Worm (Caenorhabditis elegans) whole organism, late embryonic: Measurements from ENCODE around the gene col-75.

ENCODE experiments used
- C08G9.2 ChIP-seq: sonication (generic microtip); optimal IDR thresholded peaks from 2 replicates; lab custom pipeline; 2016; ENCODE audit warnings: mild to moderate bottlenecking, missing genetic modification characterization, moderate library complexity, missing compliant biosample characterization
- C38D4.7 ChIP-seq: fragments of 200-800 bp; sonication (Bioruptor generic); optimal IDR thresholded peaks from 2 replicates; lab custom pipeline; 2018; ENCODE audit warnings: mild to moderate bottlenecking, missing genetic modification characterization, moderate library complexity, missing compliant biosample characterization
- F13H6.1 ChIP-seq: sonication (generic microtip); optimal IDR thresholded peaks from 2 replicates; lab custom pipeline; 2016; ENCODE audit warnings: missing genetic modification characterization, missing compliant biosample characterization
- K02D7.2 ChIP-seq: sonication (generic microtip); optimal IDR thresholded peaks from 2 replicates; lab custom pipeline; 2017; ENCODE audit warnings: mild to moderate bottlenecking, missing genetic modification characterization, missing compliant biosample characterization
- K09A11.1 ChIP-seq: sonication (generic microtip); optimal IDR thresholded peaks from 2 replicates; lab custom pipeline; 2017; ENCODE audit warnings: antibody characterized with exemption, mild to moderate bottlenecking, missing genetic modification characterization, missing compliant biosample characterization; ENCODE audit not compliant: insufficient read depth
- ahr-1 ChIP-seq: sonication (generic microtip); optimal IDR thresholded peaks from 2 replicates; lab custom pipeline; 2016; ENCODE audit warnings: missing genetic modification characterization, missing compliant biosample characterization
- ama-1 ChIP-seq: fragments of 150-350 bp; optimal IDR thresholded peaks from 2 replicates; lab custom pipeline; 2014
- ceh-18 ChIP-seq: sonication (generic microtip); optimal IDR thresholded peaks from 2 replicates; lab custom pipeline; 2016; ENCODE audit warnings: missing genetic modification characterization, missing compliant biosample characterization
- ceh-19 ChIP-seq: fragments of 200-800 bp; sonication (Bioruptor generic); optimal IDR thresholded peaks from 2 replicates; lab custom pipeline; 2018; ENCODE audit warnings: mild to moderate bottlenecking, missing genetic modification characterization, missing compliant biosample characterization
- ceh-2 ChIP-seq: sonication (generic microtip); optimal IDR thresholded peaks from 2 replicates; lab custom pipeline; 2016; ENCODE audit warnings: missing genotype, missing genetic modification characterization, missing compliant biosample characterization
- ceh-24 ChIP-seq: sonication (generic microtip); optimal IDR thresholded peaks from 2 replicates; lab custom pipeline; 2016; ENCODE audit warnings: mild to moderate bottlenecking, missing genetic modification characterization, missing compliant biosample characterization
- ceh-30 ChIP-seq: fragments of 150-350 bp; optimal IDR thresholded peaks from 2 replicates; lab custom pipeline; 2014; ENCODE audit warnings: missing biosample characterization, missing genetic modification characterization
- ceh-31 ChIP-seq: sonication (generic microtip); optimal IDR thresholded peaks from 2 replicates; lab custom pipeline; 2016; ENCODE audit warnings: missing genetic modification characterization, missing compliant biosample characterization
- ceh-34 ChIP-seq: sonication (generic microtip); optimal IDR thresholded peaks from 2 replicates; lab custom pipeline; 2016; ENCODE audit warnings: mild to moderate bottlenecking, missing genetic modification characterization, missing compliant biosample characterization
- ceh-45 ChIP-seq: fragments of 200-800 bp; sonication (Bioruptor generic); IDR thresholded peaks from 2 replicates; pipeline ENCODE4 v1.3.6; 2022; ENCODE audit warnings: missing genetic modification reagents, missing genetic modification characterization, missing compliant biosample characterization
- ceh-48 ChIP-seq: sonication (generic microtip); optimal IDR thresholded peaks from 2 replicates; lab custom pipeline; 2016; ENCODE audit warnings: missing genetic modification characterization, inconsistent platforms, missing compliant biosample characterization
- dmd-4 ChIP-seq: sonication (generic microtip); optimal IDR thresholded peaks from 2 replicates; lab custom pipeline; 2016; ENCODE audit warnings: borderline replicate concordance, missing genetic modification characterization, missing compliant biosample characterization
- fax-1 ChIP-seq: sonication (generic microtip); optimal IDR thresholded peaks from 2 replicates; lab custom pipeline; 2016; ENCODE audit warnings: missing genotype, missing genetic modification characterization, missing compliant biosample characterization
- fkh-10 ChIP-seq: fragments of 150-350 bp; optimal IDR thresholded peaks from 2 replicates; lab custom pipeline; 2014; ENCODE audit warnings: missing biosample characterization, missing genetic modification reagents, missing genetic modification characterization
- gmeb-2 ChIP-seq: sonication (generic microtip); optimal IDR thresholded peaks from 2 replicates; lab custom pipeline; 2016; ENCODE audit warnings: missing genetic modification characterization, inconsistent platforms, missing compliant biosample characterization
- hlh-13 ChIP-seq: fragments of 200-800 bp; sonication (Bioruptor generic); optimal IDR thresholded peaks from 2 replicates; lab custom pipeline; 2018; ENCODE audit warnings: mild to moderate bottlenecking, missing genetic modification characterization, missing compliant biosample characterization
- hlh-6 ChIP-seq: sonication (generic microtip); optimal IDR thresholded peaks from 2 replicates; lab custom pipeline; 2016; ENCODE audit warnings: missing genotype, missing genetic modification characterization, missing compliant biosample characterization
- lim-6 ChIP-seq: sonication (generic microtip); optimal IDR thresholded peaks from 2 replicates; lab custom pipeline; 2016; ENCODE audit warnings: missing genetic modification characterization, missing compliant biosample characterization
- nfya-1 ChIP-seq: sonication (generic microtip); optimal IDR thresholded peaks from 2 replicates; lab custom pipeline; 2017; ENCODE audit warnings: missing genetic modification characterization, mild to moderate bottlenecking, missing compliant biosample characterization, antibody characterized with exemption, moderate library complexity
- nhr-232 ChIP-seq: sonication (generic microtip); optimal IDR thresholded peaks from 2 replicates; lab custom pipeline; 2016; ENCODE audit warnings: missing genetic modification characterization, missing compliant biosample characterization
- npax-4 ChIP-seq: sonication (generic microtip); optimal IDR thresholded peaks from 2 replicates; lab custom pipeline; 2016; ENCODE audit warnings: missing genetic modification characterization, missing compliant biosample characterization
- pag-3 ChIP-seq: sonication (generic microtip); optimal IDR thresholded peaks from 2 replicates; lab custom pipeline; 2016; ENCODE audit warnings: missing compliant biosample characterization, missing genetic modification characterization, borderline replicate concordance
- pax-1 ChIP-seq: fragments of 150-350 bp; optimal IDR thresholded peaks from 2 replicates; lab custom pipeline; 2014; ENCODE audit warnings: missing biosample characterization, missing genetic modification characterization
- pha-2 ChIP-seq: sonication (generic microtip); optimal IDR thresholded peaks from 2 replicates; lab custom pipeline; 2017; ENCODE audit warnings: mild to moderate bottlenecking, missing genetic modification characterization, missing compliant biosample characterization
- pqm-1 ChIP-seq: sonication (generic microtip); optimal IDR thresholded peaks from 2 replicates; lab custom pipeline; 2016; ENCODE audit warnings: missing genetic modification characterization, missing compliant biosample characterization
- ref-2 ChIP-seq: sonication (generic microtip); optimal IDR thresholded peaks from 2 replicates; lab custom pipeline; 2016; ENCODE audit warnings: missing genetic modification characterization, missing compliant biosample characterization
- rnt-1 ChIP-seq: sonication (generic microtip); optimal IDR thresholded peaks from 2 replicates; lab custom pipeline; 2016; ENCODE audit warnings: missing genetic modification characterization, missing compliant biosample characterization
- sdc-2 ChIP-seq: sonication (generic microtip); optimal IDR thresholded peaks from 2 replicates; lab custom pipeline; 2016; ENCODE audit warnings: missing genotype, missing genetic modification characterization, missing compliant biosample characterization
- sox-2 ChIP-seq: fragments of 200-800 bp; sonication (Bioruptor generic); IDR thresholded peaks from 2 replicates; pipeline ENCODE4 v1.3.6; 2022; ENCODE audit warnings: missing genetic modification reagents, missing genetic modification characterization, missing compliant biosample characterization
- sox-4 ChIP-seq: sonication (generic microtip); optimal IDR thresholded peaks from 2 replicates; lab custom pipeline; 2017; ENCODE audit warnings: mild to moderate bottlenecking, missing genetic modification characterization, inconsistent platforms, missing compliant biosample characterization
- syd-9 ChIP-seq: sonication (generic microtip); optimal IDR thresholded peaks from 2 replicates; lab custom pipeline; 2016; ENCODE audit warnings: mild to moderate bottlenecking, missing genetic modification characterization, moderate library complexity, missing compliant biosample characterization
- tbx-7 ChIP-seq: sonication (generic microtip); optimal IDR thresholded peaks from 2 replicates; lab custom pipeline; 2016; ENCODE audit warnings: missing genotype, missing genetic modification characterization, missing compliant biosample characterization
- ttx-3 ChIP-seq: sonication (generic microtip); optimal IDR thresholded peaks from 2 replicates; lab custom pipeline; 2016; ENCODE audit warnings: missing genetic modification reagents, missing genetic modification characterization, missing compliant biosample characterization
- unc-42 ChIP-seq: sonication (generic microtip); optimal IDR thresholded peaks from 2 replicates; lab custom pipeline; 2016; ENCODE audit warnings: missing genotype, missing genetic modification characterization, missing compliant biosample characterization
- unc-55 ChIP-seq: sonication (generic microtip); optimal IDR thresholded peaks from 2 replicates; lab custom pipeline; 2017; ENCODE audit warnings: missing biosample characterization, missing genetic modification reagents, missing genetic modification characterization
- unc-86 ChIP-seq: sonication (generic microtip); optimal IDR thresholded peaks from 2 replicates; lab custom pipeline; 2016; ENCODE audit warnings: missing genetic modification characterization, missing compliant biosample characterization
- zip-5 ChIP-seq: sonication (generic microtip); optimal IDR thresholded peaks from 2 replicates; lab custom pipeline; 2016; ENCODE audit warnings: missing genetic modification characterization, missing compliant biosample characterization
- ztf-16 ChIP-seq: sonication (generic microtip); optimal IDR thresholded peaks from 2 replicates; lab custom pipeline; 2017; ENCODE audit warnings: missing genetic modification characterization, missing compliant biosample characterization

col-75 gene

DNA sequence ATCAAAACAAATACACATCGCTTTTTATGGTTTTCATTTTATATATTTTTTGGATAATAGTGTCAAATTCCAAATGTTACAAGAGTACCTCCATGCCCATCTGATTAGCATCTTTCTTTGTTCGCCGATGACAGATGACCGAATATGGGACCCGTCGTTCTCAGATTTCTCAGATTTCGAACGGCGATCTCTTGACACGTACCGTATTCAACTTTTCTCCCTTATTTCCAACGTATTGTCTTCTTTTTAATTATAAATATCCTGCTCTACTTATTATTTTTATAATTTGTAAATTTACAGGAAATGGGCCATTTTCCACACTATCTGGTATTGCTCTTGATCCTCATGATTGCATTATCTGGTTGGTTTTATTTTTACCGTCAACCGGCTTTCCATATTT lies 27.7 kb upstream of the col-75 start, which contains the start of gene zig-10:
Gene zig-10, plus strand, starts transcription at position 301 of the 400 bp plus-strand sequence.
- TF ChIP-seq ceh-34 (tag; lab: Kevin White, UChicago), result no peak

DNA sequence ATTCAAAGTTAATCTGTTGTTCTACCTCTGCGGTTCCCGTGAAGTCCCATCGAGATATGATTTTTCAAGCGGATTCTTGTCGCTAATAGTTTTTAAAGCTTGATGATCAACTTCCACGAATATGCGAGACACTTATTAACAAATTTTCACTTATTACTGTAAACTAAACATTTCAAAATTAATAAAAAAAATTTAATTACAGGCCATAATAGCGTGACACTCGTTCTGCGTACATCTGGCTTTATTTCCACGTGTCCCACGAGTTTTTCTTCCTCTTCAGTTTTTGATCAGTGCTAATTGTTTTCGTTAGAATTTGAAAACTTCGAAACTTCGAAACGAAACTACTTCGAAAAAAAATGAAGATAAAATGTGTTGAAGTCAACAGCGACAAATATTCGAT lies 24.4 kb upstream of the col-75 start, which contains the start of gene btb-2:
Gene btb-2, plus strand, starts transcription at position 301 of the 400 bp plus-strand sequence.
- no peak for TF ChIP-seq C38D4.7 (GFP tag; lab: Kevin White, UChicago)
- TF ChIP-seq gmeb-2 (tag; lab: Kevin White, UChicago), result no peak
- TF ChIP-seq fkh-10 (GFP tag; lab: Kevin White, UChicago), result no peak
- no peak for TF ChIP-seq ceh-2 (tag; lab: Kevin White, UChicago)
- TF ChIP-seq unc-42, result no peak
- TF ChIP-seq syd-9, result no peak
- TF ChIP-seq ttx-3 (tag; lab: Kevin White, UChicago), result no peak

DNA sequence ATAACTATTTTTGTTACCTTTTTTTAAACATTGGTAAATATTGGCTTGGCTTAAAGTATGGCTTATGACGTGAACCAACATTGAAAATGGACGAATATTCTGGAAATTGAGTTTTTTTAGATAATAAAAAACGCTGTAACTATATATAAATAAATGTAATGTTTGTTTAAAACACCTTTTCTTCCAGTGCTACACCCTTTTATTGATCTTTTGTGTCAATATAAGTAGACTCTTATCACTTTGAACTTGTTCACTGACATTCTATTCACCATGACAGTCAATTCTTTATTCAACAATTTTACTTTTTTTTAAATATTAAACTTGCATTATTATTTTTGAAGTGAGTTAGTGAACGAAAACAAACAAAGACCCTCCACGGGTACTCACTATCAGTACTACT lies 22.9 kb upstream of the col-75 start, which contains the start of gene T25D10.1:
Gene T25D10.1, plus strand, starts transcription at position 169 of the 400 bp plus-strand sequence.
- TF ChIP-seq ceh-30 (tag; lab: Kevin White, UChicago) (no peak), pqm-1 (no peak), unc-55 (GFP tag; lab: Kevin White, UChicago) (no peak), ceh-45 (GFP tag; lab: Robert Waterston, UW) (no peak), ceh-2 (tag; lab: Kevin White, UChicago) (no peak), npax-4 (no peak), sdc-2 (tag; lab: Kevin White, UChicago) (no peak), unc-86 (no peak), C38D4.7 (GFP tag; lab: Kevin White, UChicago) (no peak), ceh-19 (GFP tag; lab: Kevin White, UChicago) (no peak)

DNA sequence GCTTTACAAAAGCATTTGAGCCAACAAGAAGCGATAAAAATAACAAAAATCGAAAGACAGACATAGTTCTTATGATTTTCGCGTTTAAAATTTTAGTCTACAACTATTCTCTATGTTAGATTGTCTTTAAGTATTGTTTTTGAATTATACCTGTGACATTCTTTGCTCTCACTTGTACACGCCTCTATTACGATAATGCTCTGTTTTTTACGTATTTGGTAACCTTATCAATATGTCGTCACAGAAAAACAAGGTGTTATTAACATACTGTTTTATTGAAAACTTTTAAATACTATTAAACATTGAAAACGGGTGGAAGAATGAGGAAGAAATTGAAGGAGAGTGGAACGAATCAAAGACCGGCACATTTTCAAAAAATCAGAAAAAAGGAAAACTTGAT lies 18.8 kb upstream of the col-75 start, which contains the start of gene spp-11:
Gene spp-11, minus strand, starts transcription at position 101 of the 400 bp plus-strand sequence.
- TF ChIP-seq fax-1 (tag; lab: Kevin White, UChicago) (no peak), C08G9.2 (tag; lab: Kevin White, UChicago) (no peak), pqm-1 (no peak), tbx-7 (no peak), sox-2 (GFP tag; lab: Robert Waterston, UW) (no peak), fkh-10 (GFP tag; lab: Kevin White, UChicago) (no peak), F13H6.1 (tag; lab: Kevin White, UChicago) (no peak), dmd-4 (no peak), gmeb-2 (tag; lab: Kevin White, UChicago) (no peak), nfya-1 (tag; lab: Kevin White, UChicago) (no peak), rnt-1 (no peak), nhr-232 (tag; lab: Kevin White, UChicago) (no peak), ref-2 (no peak), sox-4 (tag; lab: Kevin White, UChicago) (no peak), ceh-34 (tag; lab: Kevin White, UChicago) (no peak), ceh-24 (no peak), hlh-13 (GFP tag; lab: Kevin White, UChicago) (no peak), pag-3 (tag; lab: Kevin White, UChicago) (no peak), ama-1 (lab: Kevin White, UChicago) (no peak)

DNA sequence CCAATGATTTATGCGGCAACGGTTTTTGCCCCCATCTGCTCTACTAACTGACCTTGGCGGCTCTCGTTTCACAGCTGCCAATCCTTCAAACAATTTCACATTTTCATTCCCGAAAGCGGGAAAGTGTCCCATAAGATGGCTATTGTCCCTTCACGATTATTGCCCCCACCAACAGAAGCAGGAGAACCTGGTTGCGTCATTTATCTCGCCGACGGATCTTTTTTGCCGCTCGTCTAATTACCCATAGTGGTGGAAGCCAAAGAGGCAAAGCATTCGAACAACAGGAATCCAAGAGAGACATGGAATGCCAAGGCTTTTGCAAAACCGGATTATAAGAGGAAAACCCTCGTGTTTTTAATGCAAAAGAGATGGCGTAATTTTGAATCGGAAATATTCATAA lies 17.0 kb upstream of the col-75 start:
- peak; percentile 60 for TF ChIP-seq ceh-31
- TF ChIP-seq ceh-18 (tag; lab: Kevin White, UChicago), result no peak
- no peak for TF ChIP-seq fax-1 (tag; lab: Kevin White, UChicago)
- peak; percentile 35 for TF ChIP-seq rnt-1

DNA sequence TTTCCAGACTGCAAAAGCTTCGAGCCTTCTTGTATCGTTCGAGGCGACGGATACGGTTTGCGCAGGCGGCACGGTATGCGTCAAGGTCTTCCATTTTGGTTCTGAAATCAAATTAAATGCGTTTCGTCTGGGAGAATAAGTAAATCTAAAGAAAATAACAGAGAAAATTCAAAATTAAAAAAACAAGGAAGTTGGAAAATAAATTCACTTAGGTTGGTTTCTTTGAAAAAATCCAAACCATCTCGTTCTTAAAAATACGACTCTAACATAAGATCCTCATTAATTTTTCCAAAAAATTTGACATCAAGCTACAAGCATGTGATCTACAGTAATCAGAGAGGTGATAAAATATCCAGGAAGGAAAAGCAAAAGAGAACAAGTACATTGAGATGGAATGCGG lies 15.9 kb upstream of the col-75 start, which contains the start of gene T25D10.4:
Gene T25D10.4, minus strand, starts transcription at position 101 of the 400 bp plus-strand sequence.
- no peak for TF ChIP-seq tbx-7
- no peak for TF ChIP-seq gmeb-2 (tag; lab: Kevin White, UChicago)
- TF ChIP-seq C38D4.7 (GFP tag; lab: Kevin White, UChicago), result no peak
- no peak for TF ChIP-seq ceh-48
- TF ChIP-seq K09A11.1, result no peak
- no peak for TF ChIP-seq zip-5 (tag; lab: Kevin White, UChicago)
- TF ChIP-seq ztf-16 (tag; lab: Kevin White, UChicago), result no peak
- no peak for TF ChIP-seq hlh-6 (tag; lab: Kevin White, UChicago)
- no peak for TF ChIP-seq pha-2 (tag; lab: Kevin White, UChicago)
- no peak for TF ChIP-seq lim-6
- TF ChIP-seq pax-1 (tag; lab: Kevin White, UChicago), result no peak
- no peak for TF ChIP-seq npax-4
- no peak for TF ChIP-seq unc-55 (GFP tag; lab: Kevin White, UChicago)
- TF ChIP-seq ahr-1, result no peak
- no peak for TF ChIP-seq unc-86
- no peak for TF ChIP-seq rnt-1
- TF ChIP-seq ceh-30 (tag; lab: Kevin White, UChicago), result no peak
- TF ChIP-seq K02D7.2 (tag; lab: Kevin White, UChicago), result no peak
